Fruit fly (Drosophila melanogaster) whole organism, wandering third instar larva: ENCODE data around the gene Pdfr.

Experiments
- dl ChIP-seq, 2 experiments: fragments of 175-275, 200-275 bp in 1 of 2; fragments of 200-275 bp in 1 of 2; sonication (Bioruptor generic); optimal IDR thresholded peaks; lab custom pipeline; 2018; ENCODE audit warnings: mild to moderate bottlenecking in 2 of 2, missing biosample characterization in 2 of 2, missing genetic modification characterization in 2 of 2, moderate library complexity in 2 of 2; ENCODE audit not compliant: partially characterized antibody in 2 of 2, insufficient read depth in 1 of 2
- tai ChIP-seq: sonication (Bioruptor generic); optimal IDR thresholded peaks from 2 replicates; lab custom pipeline; 2016; ENCODE audit warnings: missing biosample characterization, missing genetic modification characterization

dm6 chrX:2608470-2609157, 56.6 kb downstream of the Pdfr start, which contains the start of gene Smyd3:
- TF ChIP-seq tai (GFP tag; lab: Kevin White, UChicago) (no peak), dl (GFP tag; optimal IDR thresholded peaks at IDR 0.05; lab: Kevin White, UChicago; ENCODE audit: insufficient read depth in 1 of 2, partially characterized antibody in 2 of 2) (no peak)
